Fruit fly (Drosophila melanogaster) whole organism, embryonic: ENCODE data around the gene Cpr65Au.

Source experiments
- CG13624 ChIP-seq: fragments of 200-800 bp; sonication (Bioruptor generic); optimal IDR thresholded peaks from 2 replicates; lab custom pipeline; 2016; ENCODE audit warnings: missing biosample characterization, missing genetic modification characterization
- CG2889 ChIP-seq: fragments of 200-800 bp; sonication (Bioruptor generic); IDR thresholded peaks from 3 replicates; pipeline ENCODE4 v1.3.6; 2022; ENCODE audit warnings: missing biosample characterization, missing genetic modification characterization
- Nf-YB ChIP-seq: fragments of 200-800 bp; sonication (Bioruptor generic); optimal IDR thresholded peaks from 3 replicates; lab custom pipeline; 2019; ENCODE audit warnings: missing biosample characterization, mild to moderate bottlenecking, missing genetic modification characterization, moderate library complexity
- Six4 ChIP-seq: fragments of 200-800 bp; sonication (Bioruptor generic); optimal IDR thresholded peaks from 2 replicates; lab custom pipeline; 2016; ENCODE audit warnings: missing biosample characterization, missing genetic modification characterization
- Vsx1 ChIP-seq: fragments of 200-800 bp; sonication (Bioruptor generic); optimal IDR thresholded peaks from 2 replicates; lab custom pipeline; 2017; ENCODE audit warnings: missing biosample characterization, mild to moderate bottlenecking, missing genetic modification characterization, missing genetic modification reagents
- sob ChIP-seq: fragments of 200-800 bp; sonication (Bioruptor generic); IDR thresholded peaks from 2 replicates; pipeline ENCODE4 v1.3.6; 2022; ENCODE audit warnings: missing biosample characterization, missing genetic modification characterization

DNA sequence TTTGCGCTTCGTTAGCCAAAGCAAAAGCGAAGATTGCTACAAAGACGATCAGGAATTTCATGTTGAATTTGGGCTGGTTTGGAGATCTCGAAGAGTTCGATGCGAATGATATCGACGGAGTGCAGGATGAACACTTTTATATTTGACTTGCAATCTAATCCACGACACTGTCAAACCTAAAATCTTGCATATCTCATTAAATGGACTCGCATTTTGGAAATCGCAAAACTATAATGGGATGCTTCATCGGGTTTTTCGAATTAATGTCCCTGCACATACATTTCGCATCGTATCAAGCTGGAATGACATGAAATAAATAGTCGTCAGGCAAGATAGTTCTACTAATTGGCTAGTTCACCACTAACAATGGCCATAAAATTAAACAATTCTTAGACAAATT lies 6.1 kb upstream of the Cpr65Au start, which contains the start of gene Lcp65Ae:
- TF ChIP-seq Vsx1 (GFP tag; lab: Kevin White, UChicago) (no peak), Six4 (GFP tag; lab: Kevin White, UChicago) (no peak), CG2889 (GFP tag; lab: Robert Waterston, UW) (no peak), sob (no peak), Nf-YB (GFP tag; lab: Kevin White, UChicago) (no peak), CG13624 (GFP tag; lab: Kevin White, UChicago) (no peak)
